Fruit fly (Drosophila melanogaster): ENCODE measurements around the gene RunxA.

The RunxA gene

dm6 chrX:20656535-20657350, 33.2 kb upstream of the RunxA start, which contains the start of gene Cyp6v1 (continued):
- TF ChIP-seq pan (optimal IDR thresholded peaks at IDR 0.05) (no peak), pan (GFP tag; optimal IDR thresholded peaks at IDR 0.05 in 1 of 2, IDR thresholded peaks at IDR 0.05 in 1 of 2) (no peak), cato (GFP tag; optimal IDR thresholded peaks at IDR 0.05; ENCODE audit: borderline replicate concordance) (peak; percentile 19), GATAe (GFP tag; conservative IDR thresholded peaks at IDR 0.05) (no peak), CG31365 (tag; optimal IDR thresholded peaks at IDR 0.05) (no peak), CG9727 (GFP tag; optimal IDR thresholded peaks at IDR 0.05) (peak; percentile 57), Hmx (GFP tag; optimal IDR thresholded peaks at IDR 0.05) (peak; percentile 45), nmo (GFP tag; optimal IDR thresholded peaks at IDR 0.05) (peak; percentile 53), Awh (GFP tag; IDR thresholded peaks at IDR 0.05) (no peak), wor (GFP tag; IDR thresholded peaks at IDR 0.05) (no peak), ssp (GFP tag; IDR thresholded peaks at IDR 0.05) (no peak), Taf1 (GFP tag; IDR thresholded peaks at IDR 0.05) (no peak), CG8924 (tag; optimal IDR thresholded peaks at IDR 0.05) (peak; percentile 37), Ets97D (GFP tag; optimal IDR thresholded peaks at IDR 0.05) (no peak), cas (GFP tag; IDR thresholded peaks at IDR 0.05) (no peak), CG4424 (GFP tag; optimal IDR thresholded peaks at IDR 0.05) (no peak), chn (GFP tag; optimal IDR thresholded peaks at IDR 0.05) (no peak), Fer3 (tag; optimal IDR thresholded peaks at IDR 0.05) (no peak), Oli (tag; optimal IDR thresholded peaks at IDR 0.05) (peak; percentile 51), Sin3A (optimal IDR thresholded peaks at IDR 0.05) (no peak), CG8089 (GFP tag; optimal IDR thresholded peaks at IDR 0.05) (no peak), schlank (tag; optimal IDR thresholded peaks at IDR 0.05) (no peak), CG6683 (GFP tag; optimal IDR thresholded peaks at IDR 0.05) (peak; percentile 17), CoRest (tag; optimal IDR thresholded peaks at IDR 0.05) (peak; percentile 63), Deaf1 (tag; optimal IDR thresholded peaks at IDR 0.05) (no peak), CG15514 (GFP tag; optimal IDR thresholded peaks at IDR 0.05) (no peak), amos (GFP tag; IDR thresholded peaks at IDR 0.05; ENCODE audit: partially characterized antibody) (no peak), CG14050 (GFP tag; IDR thresholded peaks at IDR 0.05) (no peak), Bgb (GFP tag; IDR thresholded peaks at IDR 0.05; ENCODE audit: partially characterized antibody) (no peak), nau (GFP tag; optimal IDR thresholded peaks at IDR 0.05) (no peak), Adf1 (GFP tag; IDR thresholded peaks at IDR 0.05) (peak; percentile 91), slbo (GFP tag; IDR thresholded peaks at IDR 0.05) (peak; percentile 44), NFAT (GFP tag; IDR thresholded peaks at IDR 0.05) (0 out of 2 replicates have a peak, but pooled peaks have one; percentile 10), CG34376 (GFP tag; optimal IDR thresholded peaks at IDR 0.05) (peak; percentile 0), gcm (GFP tag; optimal IDR thresholded peaks at IDR 0.05) (no peak), ham (GFP tag; IDR thresholded peaks at IDR 0.05) (no peak), pita (GFP tag; optimal IDR thresholded peaks at IDR 0.05) (no peak), gt (GFP tag; IDR thresholded peaks at IDR 0.05) (no peak), CG4617 (GFP tag; optimal IDR thresholded peaks at IDR 0.05; ENCODE audit: borderline replicate concordance) (no peak), CG6654 (GFP tag; optimal IDR thresholded peaks at IDR 0.05) (peak; percentile 28), sr (GFP tag; IDR thresholded peaks at IDR 0.05) (no peak), CG16813 (GFP tag; IDR thresholded peaks at IDR 0.05; ENCODE audit: partially characterized antibody) (no peak), zen (tag; optimal IDR thresholded peaks at IDR 0.05) (no peak), otp (GFP tag; IDR thresholded peaks at IDR 0.05) (no peak), HLH54F (GFP tag; optimal IDR thresholded peaks at IDR 0.05) (peak; percentile 17), btn (GFP tag; optimal IDR thresholded peaks at IDR 0.05) (no peak), fu2 (GFP tag; optimal IDR thresholded peaks at IDR 0.05) (no peak), CG4730 (GFP tag; IDR thresholded peaks at IDR 0.05) (no peak), sens-2 (GFP tag; IDR thresholded peaks at IDR 0.05) (no peak), Spps (tag; optimal IDR thresholded peaks at IDR 0.05) (no peak)

All from whole organism, embryonic.